Fruit fly (Drosophila melanogaster) whole organism: ENCODE results near the gene Spn75F.

ENCODE experiments used
- CG8478 ChIP-seq: fragments of >200 bp; optimal IDR thresholded peaks from 2 replicates; lab custom pipeline; 2018; ENCODE audit warnings: inconsistent platforms
- Dll ChIP-seq: fragments of >200 bp; optimal IDR thresholded peaks from 2 replicates; lab custom pipeline; 2017
- EcR ChIP-seq, 2 experiments: fragments of >200 bp; optimal IDR thresholded peaks; 2 replicates each; lab custom pipeline; 2017; ENCODE audit warnings: missing biosample characterization in 2 of 2, missing genetic modification characterization in 2 of 2, missing genetic modification reagents in 2 of 2
- pan ChIP-seq: fragments of >200 bp; optimal IDR thresholded peaks from 2 replicates; lab custom pipeline; 2017
- psq ChIP-seq: fragments of >200 bp; optimal IDR thresholded peaks from 2 replicates; lab custom pipeline; 2017
- usp ChIP-seq: fragments of >200 bp; optimal IDR thresholded peaks from 2 replicates; lab custom pipeline; 2017; ENCODE audit warnings: missing biosample characterization, missing genetic modification characterization, mixed read lengths

Gene Spn75F

dm6 chr3L:19097665-19098082 lies 31.8 kb downstream of the Spn75F start, which contains the start of the genes Naxd and CG14079:
Gene Naxd, minus strand, starts transcription at chr3L:19097709.
Gene CG14079, plus strand, starts transcription at chr3L:19097999.
- TF ChIP-seq EcR (GFP tag; optimal IDR thresholded peaks at IDR 0.05; lab: Kevin White, UChicago) (no peak), psq (lab: Kevin White, UChicago) (no peak), Dll (lab: Kevin White, UChicago) (no peak), usp (GFP tag; lab: Kevin White, UChicago) (no peak), pan (lab: Kevin White, UChicago) (no peak), CG8478 (lab: Kevin White, UChicago) (no peak)

DNA sequence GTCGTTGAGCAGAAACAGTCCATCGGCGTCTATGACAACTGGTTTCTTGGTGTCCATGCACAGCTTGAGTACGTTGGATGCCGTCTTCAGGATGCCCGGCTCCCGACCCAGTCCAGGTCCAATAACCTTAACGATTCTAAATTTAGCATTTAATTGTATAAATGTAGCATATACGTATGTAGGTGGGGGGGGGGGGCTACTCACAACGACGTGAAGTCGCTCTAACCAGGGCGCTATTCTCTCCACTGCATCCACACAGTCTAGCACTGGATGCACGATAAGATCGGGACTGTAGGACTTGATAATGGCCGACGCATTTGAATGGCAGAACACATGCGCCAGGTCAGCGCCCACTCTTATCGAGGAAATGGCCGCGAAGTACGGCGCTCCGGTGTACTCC lies 32.4 kb downstream of the Spn75F start:
- TF ChIP-seq pan (lab: Kevin White, UChicago) (no peak), CG8478 (lab: Kevin White, UChicago) (no peak), usp (GFP tag; lab: Kevin White, UChicago) (no peak), EcR (GFP tag; optimal IDR thresholded peaks at IDR 0.05; lab: Kevin White, UChicago) (no peak), Dll (lab: Kevin White, UChicago) (no peak), psq (lab: Kevin White, UChicago) (no peak)

DNA sequence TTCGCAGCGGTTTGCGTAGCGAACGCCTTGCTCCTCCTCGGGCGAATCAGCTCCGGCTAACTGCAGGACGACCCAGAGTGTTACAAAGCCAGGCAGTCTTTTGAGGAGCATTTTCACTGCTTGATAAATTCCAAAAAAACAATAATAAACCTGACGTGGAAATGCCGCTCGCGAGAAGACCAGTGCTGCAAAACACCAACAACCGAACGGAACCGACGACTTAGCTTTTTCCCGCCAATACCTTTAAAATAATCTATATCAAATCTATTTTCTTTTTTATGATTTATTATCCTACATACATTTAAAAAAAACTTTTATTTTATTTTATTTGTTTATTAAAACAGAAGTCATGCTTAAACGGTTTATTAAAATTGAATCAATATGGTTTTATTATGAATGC lies 33.4 kb downstream of the Spn75F start, which contains the start of gene CNPYb:
TSS of gene CNPYb (minus strand) at position 186 of the 400 bp plus-strand sequence.
- TF ChIP-seq pan (lab: Kevin White, UChicago) (no peak), EcR (GFP tag; optimal IDR thresholded peaks at IDR 0.05; lab: Kevin White, UChicago) (no peak), usp (GFP tag; lab: Kevin White, UChicago) (no peak), CG8478 (lab: Kevin White, UChicago) (no peak), Dll (lab: Kevin White, UChicago) (no peak), psq (lab: Kevin White, UChicago) (no peak)

- peak; percentile 93 to 97 for TF ChIP-seq EcR (GFP tag; optimal IDR thresholded peaks at IDR 0.05; lab: Kevin White, UChicago)
- no peak for TF ChIP-seq CG8478 (lab: Kevin White, UChicago)
- no peak for TF ChIP-seq Dll (lab: Kevin White, UChicago)
- TF ChIP-seq psq (lab: Kevin White, UChicago): no peak
Measured at dm6 chr3L:19092125-19093058, 37.1 kb downstream of the Spn75F start, which contains the start of gene MESR6. Gene MESR6, plus strand, starts transcription at chr3L:19092670.

- TF ChIP-seq CG8478 (lab: Kevin White, UChicago): no peak
- TF ChIP-seq usp (GFP tag; lab: Kevin White, UChicago): no peak
Measured at dm6 chr3L:19091423-19092124, 37.9 kb downstream of the Spn75F start.

DNA sequence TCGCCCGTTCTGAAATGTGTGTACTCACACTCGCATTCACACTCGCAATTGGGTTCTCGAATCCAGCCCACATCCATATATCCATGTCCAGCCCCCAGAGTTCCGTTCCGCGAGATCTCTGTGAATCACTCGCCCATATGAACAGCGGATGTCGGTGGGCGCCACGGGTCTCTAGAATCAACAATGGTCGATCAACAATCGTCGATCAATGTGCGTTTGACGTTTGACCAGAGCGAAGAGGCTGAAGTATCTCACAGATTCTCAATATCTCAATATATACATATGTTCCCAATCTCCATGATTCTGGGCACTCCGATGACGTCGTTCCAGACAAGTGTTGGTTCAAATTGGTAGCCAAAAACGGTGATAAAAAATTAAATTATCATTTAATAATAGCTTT lies 40.3 kb downstream of the Spn75F start:
- no peak for TF ChIP-seq usp (GFP tag; lab: Kevin White, UChicago)
- TF ChIP-seq Dll (lab: Kevin White, UChicago): no peak
- TF ChIP-seq EcR (GFP tag; optimal IDR thresholded peaks at IDR 0.05; lab: Kevin White, UChicago): no peak

DNA sequence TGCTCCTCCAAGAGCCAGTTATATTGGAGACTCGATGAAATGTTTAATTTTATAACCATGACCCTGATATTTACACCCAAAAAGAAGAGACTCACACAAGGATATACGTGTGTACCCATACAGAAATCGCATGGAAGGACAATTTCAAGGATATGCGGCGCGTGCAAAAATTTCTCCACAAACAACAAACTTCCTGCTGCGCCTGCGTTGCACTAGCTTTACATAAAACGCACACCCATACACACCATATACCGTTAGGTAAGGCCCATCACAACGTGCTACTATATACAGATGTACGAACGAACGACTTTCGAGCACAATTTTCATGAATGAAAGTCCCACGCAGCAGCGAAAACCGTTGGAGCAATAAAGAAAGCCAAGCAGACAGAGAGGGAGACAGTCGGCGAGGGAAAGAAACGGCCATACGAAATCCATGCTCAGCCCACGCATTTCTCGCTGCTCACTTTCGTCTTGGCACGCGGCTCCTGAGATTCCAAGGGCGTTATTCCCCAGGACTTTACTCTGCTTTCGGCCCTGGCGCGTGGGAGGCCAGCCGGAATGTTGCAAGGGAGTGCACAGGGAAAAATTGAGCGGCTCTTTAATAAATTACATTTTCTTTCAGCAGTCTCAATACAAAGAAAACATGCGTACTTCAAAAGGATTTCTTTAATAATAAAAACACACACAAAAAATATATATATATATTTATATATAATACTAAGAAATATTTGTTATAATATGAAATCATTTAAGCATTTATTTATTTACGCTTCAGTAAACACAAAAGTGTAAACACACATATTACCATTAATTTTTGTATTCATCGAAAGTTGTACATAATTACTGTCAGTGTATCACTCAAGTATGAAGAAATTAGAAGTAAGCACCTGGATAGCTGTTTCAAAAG lies 41.8 kb downstream of the Spn75F start:
- TF ChIP-seq CG8478 (lab: Kevin White, UChicago): no peak
- TF ChIP-seq psq (lab: Kevin White, UChicago): no peak
- TF ChIP-seq Dll (lab: Kevin White, UChicago): no peak
- no peak for TF ChIP-seq pan (lab: Kevin White, UChicago)
- TF ChIP-seq EcR (GFP tag; optimal IDR thresholded peaks at IDR 0.05; lab: Kevin White, UChicago): no peak
- TF ChIP-seq usp (GFP tag; lab: Kevin White, UChicago): no peak

dm6 chr3L:19086364-19087200 lies 42.9 kb downstream of the Spn75F start, which contains the start of gene Mkp3:
Gene Mkp3, minus strand, starts transcription at chr3L:19086426.
- TF ChIP-seq CG8478 (lab: Kevin White, UChicago) (no peak), Dll (lab: Kevin White, UChicago) (peak; percentile 73), pan (lab: Kevin White, UChicago) (no peak), EcR (GFP tag; optimal IDR thresholded peaks at IDR 0.05; lab: Kevin White, UChicago) (no peak), usp (GFP tag; lab: Kevin White, UChicago) (no peak)

DNA sequence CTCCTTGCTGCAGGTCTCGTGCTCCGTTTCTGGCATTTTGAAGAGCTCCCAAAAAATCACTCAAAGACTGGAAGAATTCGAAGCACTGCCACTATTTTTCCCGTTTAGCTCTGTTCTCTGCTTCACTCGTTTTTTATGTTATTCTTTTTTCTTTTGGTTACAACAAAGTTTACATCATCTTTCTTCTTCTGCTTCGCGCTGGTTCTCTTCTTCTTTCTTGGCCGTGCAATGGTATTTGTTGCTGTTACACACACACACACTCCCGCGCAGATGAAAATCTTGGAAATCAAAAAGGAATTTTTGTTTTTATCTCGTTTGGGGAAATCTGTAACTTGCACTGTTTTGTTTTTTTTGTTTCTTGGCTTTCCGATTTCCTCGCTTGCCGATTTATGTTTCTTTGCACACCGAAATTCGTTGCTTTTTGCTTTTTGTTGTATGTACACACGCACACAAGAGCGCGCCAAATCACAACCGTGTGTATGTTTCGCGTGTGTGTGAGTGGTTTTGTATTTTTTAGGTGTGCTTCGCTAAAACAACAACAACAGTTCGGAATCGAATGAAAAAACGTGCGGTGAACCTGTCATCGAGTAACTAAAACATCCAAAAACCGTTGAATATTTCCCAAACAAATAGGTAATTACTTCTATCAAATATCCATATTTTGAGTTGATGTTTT lies 43.6 kb downstream of the Spn75F start:
- TF ChIP-seq Dll (lab: Kevin White, UChicago) (no peak), pan (lab: Kevin White, UChicago) (no peak), CG8478 (lab: Kevin White, UChicago) (no peak), EcR (GFP tag; optimal IDR thresholded peaks at IDR 0.05; lab: Kevin White, UChicago) (no peak), psq (lab: Kevin White, UChicago) (no peak), usp (GFP tag; lab: Kevin White, UChicago) (no peak)
